Worm (Caenorhabditis elegans): Measurements from ENCODE around the gene fbxc-43.

ce11 chrII:4186364-4186763 lies 49.4 kb downstream of the fbxc-43 start, which contains the start of gene cpna-1:
- TF ChIP-seq nhr-76 (tag; optimal IDR thresholded peaks at IDR 0.05) (no peak), Y116A8C.19 (tag; optimal IDR thresholded peaks at IDR 0.05; ENCODE audit: borderline replicate concordance) (no peak), dpl-1 (GFP tag; optimal IDR thresholded peaks at IDR 0.05) (no peak), lsy-2 (tag; optimal IDR thresholded peaks at IDR 0.05) (no peak), fos-1 (tag; optimal IDR thresholded peaks at IDR 0.05) (no peak), unc-62 (GFP tag; optimal IDR thresholded peaks at IDR 0.05) (no peak), zip-4 (GFP tag; optimal IDR thresholded peaks at IDR 0.05) (no peak), pqm-1 (tag; optimal IDR thresholded peaks at IDR 0.05) (no peak)

Data from whole organism, L1 larva.